Worm (Caenorhabditis elegans): ENCODE data around the gene ugt-29.

DNA sequence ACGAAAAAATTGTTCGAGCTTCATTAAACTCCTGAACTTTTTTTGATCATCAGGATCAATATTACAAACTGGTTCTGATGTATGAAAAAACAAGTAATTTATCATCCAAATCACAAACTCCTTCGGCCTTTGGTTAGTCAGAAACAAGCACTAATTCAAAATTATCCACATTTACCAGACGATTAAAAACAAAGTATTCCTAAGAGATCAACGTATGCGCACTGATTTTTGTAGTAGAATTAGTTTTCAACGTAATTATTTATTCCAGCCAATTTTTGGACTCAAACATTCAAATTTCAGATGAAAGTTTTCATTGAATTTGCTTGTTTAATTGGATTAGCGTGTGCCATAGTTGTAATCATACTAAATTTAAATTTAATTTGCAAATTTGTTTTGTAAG lies 7.5 kb upstream of the ugt-29 start, which contains the start of gene srbc-38:
- TF ChIP-seq aly-1 (tag; optimal IDR thresholded peaks at IDR 0.05), result no peak
- TF ChIP-seq pes-1 (GFP tag; IDR thresholded peaks at IDR 0.05), result no peak
- TF ChIP-seq ama-1 (optimal IDR thresholded peaks at IDR 0.05), result no peak
- TF ChIP-seq tbx-11 (GFP tag; IDR thresholded peaks at IDR 0.05), result no peak
- TF ChIP-seq hmg-4 (GFP tag; optimal IDR thresholded peaks at IDR 0.05), result no peak
- no peak for TF ChIP-seq tra-4 (tag; optimal IDR thresholded peaks at IDR 0.05)
